Fruit fly (Drosophila melanogaster): ENCODE measurements around the gene Wnk.

Gene Wnk

DNA sequence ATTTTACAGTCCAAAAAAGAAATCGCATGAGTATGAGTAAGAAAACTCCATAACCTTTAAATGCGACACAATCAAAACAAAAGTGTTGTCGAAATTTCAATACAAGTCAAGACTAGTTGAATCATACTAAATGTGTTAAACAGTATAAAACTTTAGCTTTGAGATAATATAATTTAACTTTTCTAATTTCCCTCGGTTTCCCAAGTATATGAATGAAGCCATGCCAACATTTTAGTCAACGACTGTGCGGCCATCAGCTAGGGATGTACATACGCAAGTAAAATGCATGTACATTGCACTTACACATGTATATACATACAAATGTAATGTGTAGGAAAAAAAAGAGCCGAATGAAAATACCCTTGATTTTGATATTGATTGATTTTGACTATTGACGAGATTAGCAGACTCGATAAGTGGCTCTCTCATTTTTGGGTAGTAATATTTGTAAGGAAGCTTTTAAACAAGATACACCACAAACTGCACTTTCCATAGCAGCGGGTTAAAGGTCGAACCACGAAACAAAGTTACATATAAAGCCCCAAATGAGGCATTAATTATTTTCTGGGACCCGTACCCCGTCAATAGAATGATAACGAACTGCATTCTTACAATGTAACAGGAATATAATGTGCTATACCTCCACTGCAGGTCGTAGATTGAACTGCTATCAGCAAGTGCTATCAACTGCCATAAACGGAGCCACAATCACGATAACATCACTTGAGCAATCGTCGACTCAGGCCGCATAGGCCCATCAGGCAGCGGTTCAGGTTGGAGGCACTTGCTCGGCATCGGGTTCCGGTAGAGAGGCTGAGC, 30.4 kb downstream of the Wnk start (continued):
- TF ChIP-seq Sry-δ (GFP tag; optimal IDR thresholded peaks at IDR 0.05) (no peak), pho (GFP tag; optimal IDR thresholded peaks at IDR 0.05) (peak; percentile 4), CG16815 (GFP tag; optimal IDR thresholded peaks at IDR 0.05) (no peak), bbx (GFP tag; IDR thresholded peaks at IDR 0.05; ENCODE audit: partially characterized antibody) (no peak), CG1529 (GFP tag; optimal IDR thresholded peaks at IDR 0.05) (peak; percentile 17), Xrp1 (GFP tag; IDR thresholded peaks at IDR 0.05) (peak; percentile 10; the same call in 1 of the 2 replicates), HHEX (GFP tag; optimal IDR thresholded peaks at IDR 0.05) (no peak), Opbp (GFP tag; IDR thresholded peaks at IDR 0.05; ENCODE audit: partially characterized antibody) (no peak), eve (GFP tag; optimal IDR thresholded peaks at IDR 0.05) (no peak), dimm (GFP tag; IDR thresholded peaks at IDR 0.05) (no peak), CG13123 (GFP tag; optimal IDR thresholded peaks at IDR 0.05) (no peak), Ets65A (GFP tag) (peak; percentile 45), D19B (GFP tag; optimal IDR thresholded peaks at IDR 0.05) (no peak), CG43689 (GFP tag; IDR thresholded peaks at IDR 0.05) (no peak), Hr78 (GFP tag; optimal IDR thresholded peaks at IDR 0.05) (peak in 1 of 2 experiments; percentile 97), Spps (tag; optimal IDR thresholded peaks at IDR 0.05) (no peak), CG10366 (GFP tag; IDR thresholded peaks at IDR 0.05) (no peak), CG12769 (tag; optimal IDR thresholded peaks at IDR 0.05) (no peak), lola (GFP tag; optimal IDR thresholded peaks at IDR 0.05) (no peak), CG4424 (GFP tag; optimal IDR thresholded peaks at IDR 0.05) (peak; percentile 16), da (GFP tag; optimal IDR thresholded peaks at IDR 0.05) (no peak), CG2199 (GFP tag; IDR thresholded peaks at IDR 0.05) (0 out of 3 replicates have a peak, but pooled peaks have one; percentile 20), Bteb2 (GFP tag; optimal IDR thresholded peaks at IDR 0.05) (no peak), CG12659 (GFP tag; optimal IDR thresholded peaks at IDR 0.05) (no peak), zfh1 (GFP tag; IDR thresholded peaks at IDR 0.05) (no peak), CG2889 (GFP tag; IDR thresholded peaks at IDR 0.05) (no peak), CTCF (GFP tag; optimal IDR thresholded peaks at IDR 0.05) (no peak), onecut (GFP tag; IDR thresholded peaks at IDR 0.05) (no peak), dati (GFP tag; IDR thresholded peaks at IDR 0.05) (no peak), cg (GFP tag; optimal IDR thresholded peaks at IDR 0.05) (peak; percentile 34), bcd (GFP tag; optimal IDR thresholded peaks at IDR 0.05) (no peak), ATbp (GFP tag; optimal IDR thresholded peaks at IDR 0.05) (no peak), CG11695 (GFP tag; IDR thresholded peaks at IDR 0.05) (no peak), Abd-B (GFP tag; optimal IDR thresholded peaks at IDR 0.05) (no peak), psq (GFP tag; optimal IDR thresholded peaks at IDR 0.05) (no peak), gsb (GFP tag; IDR thresholded peaks at IDR 0.05) (no peak), Blimp-1 (GFP tag; optimal IDR thresholded peaks at IDR 0.05) (no peak), YL-1 (GFP tag; optimal IDR thresholded peaks at IDR 0.05) (no peak), Xbp1 (GFP tag; optimal IDR thresholded peaks at IDR 0.05) (no peak), Tbp (GFP tag; optimal IDR thresholded peaks at IDR 0.05) (no peak), Deaf1 (tag; optimal IDR thresholded peaks at IDR 0.05) (no peak), CG3838 (GFP tag; optimal IDR thresholded peaks at IDR 0.05) (no peak), grau (tag; optimal IDR thresholded peaks at IDR 0.05) (no peak), CG5180 (GFP tag; optimal IDR thresholded peaks at IDR 0.05) (no peak), Six4 (GFP tag; optimal IDR thresholded peaks at IDR 0.05) (no peak), Jarid2 (GFP tag; optimal IDR thresholded peaks at IDR 0.05) (no peak), Usf (GFP tag; optimal IDR thresholded peaks at IDR 0.05) (no peak), Dref (GFP tag; IDR thresholded peaks at IDR 0.05) (no peak), Trl (optimal IDR thresholded peaks at IDR 0.05) (no peak), Trl (GFP tag; optimal IDR thresholded peaks at IDR 0.05) (no peak), CG31224 (GFP tag; IDR thresholded peaks at IDR 0.05) (no peak)
